Fruit fly (Drosophila melanogaster): ENCODE results near the gene CG6283.

DNA sequence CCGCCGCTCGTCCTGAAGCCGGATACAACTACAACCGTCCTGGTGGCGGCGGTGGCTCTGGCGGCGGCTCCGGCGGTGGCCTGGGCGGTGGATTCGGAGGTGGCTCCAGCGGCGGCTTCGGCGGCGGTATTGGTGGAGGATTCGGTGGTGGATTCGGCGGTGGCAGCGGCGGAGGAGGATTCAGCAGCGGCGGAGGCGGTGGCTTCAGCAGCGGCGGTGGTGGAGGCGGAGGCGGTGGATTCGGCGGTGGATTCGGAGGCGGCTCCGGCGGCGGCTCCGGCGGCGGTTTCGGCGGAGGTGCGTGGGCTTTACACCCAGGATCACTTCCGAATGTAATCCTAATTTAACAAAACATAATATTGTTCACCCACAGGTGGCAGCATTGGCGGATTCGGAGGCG lies 28.4 kb upstream of the CG6283 start:
- TF ChIP-seq Sin3A (optimal IDR thresholded peaks at IDR 0.05) (no peak), insv (optimal IDR thresholded peaks at IDR 0.05) (no peak), Myc (optimal IDR thresholded peaks at IDR 0.05) (no peak), psq (optimal IDR thresholded peaks at IDR 0.05) (no peak)

Measured in Kc167 (cell line).